Fruit fly (Drosophila melanogaster) whole organism, embryonic: ENCODE data around the gene CG5196.

Source experiments
- Adf1 ChIP-seq: fragments of 200-800 bp; sonication (Bioruptor generic); IDR thresholded peaks from 2 replicates; pipeline ENCODE4 v1.3.6; 2022; ENCODE audit warnings: missing biosample characterization, missing genetic modification characterization
- Bteb2 ChIP-seq: fragments of 200-800 bp; sonication (Bioruptor generic); optimal IDR thresholded peaks from 2 replicates; lab custom pipeline; 2016; ENCODE audit warnings: missing biosample characterization, missing genetic modification characterization
- CG10321 ChIP-seq: fragments of 200-800 bp; sonication (Bioruptor generic); IDR thresholded peaks from 2 replicates; pipeline ENCODE4 v1.3.6; 2022; ENCODE audit warnings: missing biosample characterization, missing genetic modification characterization
- CG10543 ChIP-seq: fragments of 200-800 bp; sonication (Bioruptor generic); optimal IDR thresholded peaks from 3 replicates; lab custom pipeline; 2017; ENCODE audit warnings: missing biosample characterization, mild to moderate bottlenecking, missing genetic modification characterization, moderate library complexity
- CG10654 ChIP-seq: fragments of 200-800 bp; sonication (Bioruptor generic); optimal IDR thresholded peaks from 2 replicates; lab custom pipeline; 2016; ENCODE audit warnings: missing biosample characterization, missing genetic modification characterization
- CG11085 ChIP-seq: fragments of 200-800 bp; sonication (Bioruptor generic); IDR thresholded peaks from 2 replicates; pipeline ENCODE4 v1.3.6; 2022; ENCODE audit warnings: missing biosample characterization, missing genetic modification characterization
- CG12769 ChIP-seq: fragments of 200-800 bp; sonication (Bioruptor generic); optimal IDR thresholded peaks from 2 replicates; lab custom pipeline; 2019; ENCODE audit warnings: missing biosample characterization, mild to moderate bottlenecking, missing genetic modification characterization, moderate library complexity
- CG13287 ChIP-seq: fragments of 200-800 bp; sonication (Bioruptor generic); IDR thresholded peaks from 2 replicates; pipeline ENCODE4 v1.3.6; 2022; ENCODE audit warnings: missing biosample characterization, missing genetic modification characterization; ENCODE audit not compliant: partially characterized antibody
- CG13296 ChIP-seq: fragments of 200-800 bp; sonication (Bioruptor generic); optimal IDR thresholded peaks from 3 replicates; lab custom pipeline; 2018; ENCODE audit warnings: missing biosample characterization, mild to moderate bottlenecking, missing genetic modification characterization
- CG14710 ChIP-seq: fragments of 200-800 bp; sonication (Bioruptor generic); optimal IDR thresholded peaks from 3 replicates; lab custom pipeline; 2019; ENCODE audit warnings: missing biosample characterization, mild to moderate bottlenecking, missing genetic modification characterization, moderate library complexity
- CG1529 ChIP-seq: fragments of 200-800 bp; sonication (Bioruptor generic); optimal IDR thresholded peaks from 3 replicates; lab custom pipeline; 2018; ENCODE audit warnings: missing biosample characterization, missing genetic modification characterization
- CG17385 ChIP-seq: fragments of 200-800 bp; sonication (Bioruptor generic); optimal IDR thresholded peaks from 3 replicates; lab custom pipeline; 2018; ENCODE audit warnings: missing biosample characterization, mild to moderate bottlenecking, missing genetic modification characterization
- CG1792 ChIP-seq: fragments of 200-800 bp; sonication (Bioruptor generic); optimal IDR thresholded peaks from 2 replicates; lab custom pipeline; 2016; ENCODE audit warnings: missing biosample characterization, missing genetic modification characterization
- CG30403 ChIP-seq: fragments of 200-800 bp; sonication (Bioruptor generic); optimal IDR thresholded peaks from 3 replicates; lab custom pipeline; 2016; ENCODE audit warnings: missing biosample characterization, missing genetic modification characterization
- CG3065 ChIP-seq: fragments of 200-800 bp; sonication (Bioruptor generic); optimal IDR thresholded peaks from 2 replicates; lab custom pipeline; 2016; ENCODE audit warnings: missing biosample characterization, missing genetic modification characterization
- CG3838 ChIP-seq: fragments of 200-800 bp; sonication (Bioruptor generic); optimal IDR thresholded peaks from 3 replicates; lab custom pipeline; 2016; ENCODE audit warnings: missing biosample characterization, missing genetic modification characterization
- CG4360 ChIP-seq: fragments of 200-800 bp; sonication (Bioruptor generic); IDR thresholded peaks from 2 replicates; pipeline ENCODE4 v1.3.6; 2022; ENCODE audit warnings: missing biosample characterization, missing genetic modification characterization
- CG7928 ChIP-seq: fragments of 200-800 bp; sonication (Bioruptor generic); optimal IDR thresholded peaks from 2 replicates; lab custom pipeline; 2017; ENCODE audit warnings: missing biosample characterization, mild to moderate bottlenecking, missing genetic modification characterization
- CG7987 ChIP-seq: fragments of 200-800 bp; sonication (Bioruptor generic); optimal IDR thresholded peaks from 2 replicates; lab custom pipeline; 2018; ENCODE audit warnings: missing biosample characterization, mild to moderate bottlenecking, missing genetic modification characterization, moderate library complexity
- Dll ChIP-seq: fragments of 200-800 bp; sonication (Bioruptor generic); IDR thresholded peaks from 4 replicates; pipeline ENCODE4 v1.3.6; 2022; ENCODE audit warnings: missing biosample characterization, missing genetic modification characterization; ENCODE audit not compliant: partially characterized antibody
- HLH4C ChIP-seq: fragments of 200-800 bp; sonication (Bioruptor generic); IDR thresholded peaks from 3 replicates; pipeline ENCODE4 v1.3.6; 2022; ENCODE audit warnings: missing biosample characterization, missing genetic modification characterization; ENCODE audit not compliant: partially characterized antibody
- Hand ChIP-seq: fragments of 200-800 bp; sonication (Bioruptor generic); optimal IDR thresholded peaks from 2 replicates; lab custom pipeline; 2017; ENCODE audit warnings: mild to moderate bottlenecking, missing biosample characterization, missing genetic modification reagents, missing genetic modification characterization
- Lhr ChIP-seq: fragments of 200-800 bp; sonication (Bioruptor generic); optimal IDR thresholded peaks from 3 replicates; lab custom pipeline; 2017; ENCODE audit warnings: mild to moderate bottlenecking, missing biosample characterization, missing genetic modification reagents, missing genetic modification characterization
- MTF-1 ChIP-seq: fragments of 200-800 bp; sonication (Bioruptor generic); optimal IDR thresholded peaks from 2 replicates; lab custom pipeline; 2018; ENCODE audit warnings: missing biosample characterization, mild to moderate bottlenecking, missing genetic modification characterization, borderline replicate concordance
- Meics ChIP-seq: fragments of 200-800 bp; sonication (Bioruptor generic); optimal IDR thresholded peaks from 2 replicates; lab custom pipeline; 2017; ENCODE audit warnings: missing biosample characterization, mild to moderate bottlenecking, missing genetic modification characterization
- NfI ChIP-seq: fragments of 200-800 bp; sonication (Bioruptor generic); optimal IDR thresholded peaks from 3 replicates; lab custom pipeline; 2018; ENCODE audit warnings: missing biosample characterization, mild to moderate bottlenecking, missing genetic modification characterization, moderate library complexity
- Optix ChIP-seq: fragments of 200-800 bp; sonication (Bioruptor generic); IDR thresholded peaks from 3 replicates; pipeline ENCODE4 v1.3.6; 2022; ENCODE audit warnings: missing biosample characterization, missing genetic modification characterization
- Sin3A ChIP-seq: fragments of >200 bp; optimal IDR thresholded peaks from 2 replicates; lab custom pipeline; 2018
- Sox100B ChIP-seq: fragments of 200-800 bp; sonication (Bioruptor generic); optimal IDR thresholded peaks from 3 replicates; lab custom pipeline; 2018; ENCODE audit warnings: missing biosample characterization, mild to moderate bottlenecking, missing genetic modification characterization
- Spps ChIP-seq: fragments of 200-800 bp; sonication (Bioruptor generic); optimal IDR thresholded peaks from 2 replicates; lab custom pipeline; 2018; ENCODE audit warnings: missing biosample characterization, mild to moderate bottlenecking, missing genetic modification characterization
- YL-1 ChIP-seq: fragments of 200-800 bp; sonication (Bioruptor generic); optimal IDR thresholded peaks from 3 replicates; lab custom pipeline; 2017; ENCODE audit warnings: missing biosample characterization, mild to moderate bottlenecking, missing genetic modification characterization
- amos ChIP-seq: fragments of 200-800 bp; sonication (Bioruptor generic); IDR thresholded peaks from 2 replicates; pipeline ENCODE4 v1.3.6; 2022; ENCODE audit warnings: missing biosample characterization, missing genetic modification characterization; ENCODE audit not compliant: partially characterized antibody
- aop ChIP-seq: fragments of 200-800 bp; sonication (Bioruptor generic); IDR thresholded peaks from 2 replicates; pipeline ENCODE4 v1.3.6; 2022; ENCODE audit warnings: missing biosample characterization, missing genetic modification characterization
- bigmax ChIP-seq: fragments of 200-800 bp; sonication (Bioruptor generic); optimal IDR thresholded peaks from 2 replicates; lab custom pipeline; 2018; ENCODE audit warnings: missing biosample characterization, mild to moderate bottlenecking, missing genetic modification characterization
- chinmo ChIP-seq: fragments of 200-800 bp; sonication (Bioruptor generic); IDR thresholded peaks from 4 replicates; pipeline ENCODE4 v1.3.6; 2022; ENCODE audit warnings: missing biosample characterization, missing genetic modification characterization; ENCODE audit not compliant: partially characterized antibody
- ems ChIP-seq: fragments of 200-800 bp; sonication (Bioruptor generic); optimal IDR thresholded peaks from 3 replicates; lab custom pipeline; 2016; ENCODE audit warnings: missing biosample characterization, missing genetic modification characterization
- en ChIP-seq: fragments of 200-800 bp; sonication (Bioruptor generic); optimal IDR thresholded peaks from 2 replicates; lab custom pipeline; 2016; ENCODE audit warnings: missing biosample characterization, missing genetic modification characterization
- ewg ChIP-seq: fragments of 200-800 bp; sonication (Bioruptor generic); optimal IDR thresholded peaks from 3 replicates; lab custom pipeline; 2017; ENCODE audit warnings: mild to moderate bottlenecking, missing biosample characterization, missing genetic modification reagents, missing genetic modification characterization
- exex ChIP-seq: fragments of 200-800 bp; sonication (Bioruptor generic); optimal IDR thresholded peaks from 4 replicates; lab custom pipeline; 2018; ENCODE audit warnings: missing biosample characterization, mild to moderate bottlenecking, missing genetic modification characterization, moderate library complexity
- fd102C ChIP-seq: fragments of 200-800 bp; sonication (Bioruptor generic); optimal IDR thresholded peaks from 2 replicates; lab custom pipeline; 2018; ENCODE audit warnings: missing biosample characterization, mild to moderate bottlenecking, missing genetic modification characterization, moderate library complexity
- inv ChIP-seq: fragments of 200-800 bp; sonication (Bioruptor generic); IDR thresholded peaks from 2 replicates; pipeline ENCODE4 v1.3.6; 2022; ENCODE audit warnings: missing biosample characterization, missing genetic modification characterization; ENCODE audit not compliant: partially characterized antibody
- lab ChIP-seq: fragments of 200-800 bp; sonication (Bioruptor generic); optimal IDR thresholded peaks from 3 replicates; lab custom pipeline; 2017; ENCODE audit warnings: missing biosample characterization, missing genetic modification characterization, mild to moderate bottlenecking, moderate library complexity, missing genetic modification reagents
- luna ChIP-seq: fragments of 200-800 bp; sonication (Bioruptor generic); optimal IDR thresholded peaks from 2 replicates; lab custom pipeline; 2016; ENCODE audit warnings: missing biosample characterization, missing genetic modification characterization
- pho ChIP-seq: fragments of 200-800 bp; sonication (Bioruptor generic); optimal IDR thresholded peaks from 2 replicates; lab custom pipeline; 2016; ENCODE audit warnings: missing biosample characterization, missing genetic modification characterization
- rib ChIP-seq: fragments of 200-800 bp; sonication (Bioruptor generic); IDR thresholded peaks from 2 replicates; pipeline ENCODE4 v1.3.6; 2022; ENCODE audit warnings: missing biosample characterization, missing genetic modification characterization
- tna ChIP-seq: fragments of 200-800 bp; sonication (Bioruptor generic); IDR thresholded peaks from 2 replicates; pipeline ENCODE4 v1.3.6; 2022; ENCODE audit warnings: missing biosample characterization, missing genetic modification characterization; ENCODE audit not compliant: partially characterized antibody
- ttk ChIP-seq: fragments of 200-800 bp; sonication (Bioruptor generic); IDR thresholded peaks from 2 replicates; pipeline ENCODE4 v2.1.2; 2022; ENCODE audit warnings: missing biosample characterization, missing genetic modification characterization
- unc-4 ChIP-seq: fragments of 200-800 bp; sonication (Bioruptor generic); IDR thresholded peaks from 2 replicates; pipeline ENCODE4 v1.3.6; 2022; ENCODE audit warnings: missing biosample characterization, missing genetic modification characterization; ENCODE audit not compliant: partially characterized antibody
- zen2 ChIP-seq: fragments of 200-800 bp; sonication (Bioruptor generic); IDR thresholded peaks from 3 replicates; pipeline ENCODE4 v1.3.6; 2022; ENCODE audit warnings: missing biosample characterization, missing genetic modification characterization; ENCODE audit not compliant: partially characterized antibody
- zfh1 ChIP-seq: fragments of 200-800 bp; sonication (Bioruptor generic); IDR thresholded peaks from 3 replicates; pipeline ENCODE4 v1.3.6; 2022; ENCODE audit warnings: missing biosample characterization, missing genetic modification characterization

The CG5196 gene

DNA sequence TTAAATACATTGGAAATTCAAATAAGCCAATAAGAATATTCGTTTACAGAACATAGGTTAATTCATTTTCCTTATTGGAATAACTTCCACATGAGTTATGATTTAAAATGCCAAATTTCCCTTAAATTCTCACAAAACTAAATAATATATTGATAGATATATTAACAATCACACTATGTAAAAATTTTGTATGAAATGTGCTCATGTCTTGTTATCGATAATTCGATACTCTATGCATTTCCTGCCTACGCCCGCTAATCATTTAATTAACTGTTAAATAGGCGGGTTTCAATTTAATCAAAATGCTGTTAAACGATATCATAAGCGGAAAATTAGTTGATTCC is 18.2 kb downstream of the CG5196 start, which contains the start of gene NANS (continued):
- TF ChIP-seq CG1529 (GFP tag; lab: Kevin White, UChicago), result no peak
- no peak for TF ChIP-seq CG30403 (GFP tag; lab: Kevin White, UChicago)
- TF ChIP-seq exex (tag; lab: Kevin White, UChicago), result no peak
- TF ChIP-seq bigmax, result no peak
- no peak for TF ChIP-seq Spps (tag; lab: Kevin White, UChicago)
- no peak for TF ChIP-seq CG4360 (GFP tag; lab: Robert Waterston, UW)
- no peak for TF ChIP-seq zen2 (GFP tag; lab: Robert Waterston, UW)
- TF ChIP-seq CG11085 (GFP tag; lab: Robert Waterston, UW), result no peak
- no peak for TF ChIP-seq CG1792 (GFP tag; lab: Kevin White, UChicago)
- TF ChIP-seq HLH4C (GFP tag; lab: Robert Waterston, UW), result peak; percentile 41; the same call in 1 of the 3 replicates
- TF ChIP-seq CG13287 (GFP tag; lab: Robert Waterston, UW), result peak; percentile 18; the same call in 1 of the 2 replicates
- no peak for TF ChIP-seq pho
- TF ChIP-seq CG10321 (GFP tag; lab: Robert Waterston, UW), result no peak
- TF ChIP-seq ttk (GFP tag; lab: Robert Waterston, UW), result no peak
- no peak for TF ChIP-seq fd102C
- TF ChIP-seq ems (GFP tag; lab: Kevin White, UChicago), result no peak
- TF ChIP-seq lab (GFP tag; lab: Kevin White, UChicago), result no peak
- no peak for TF ChIP-seq aop (GFP tag; lab: Robert Waterston, UW)
- TF ChIP-seq Sin3A (lab: Kevin White, UChicago), result no peak
- TF ChIP-seq Dll (GFP tag; lab: Robert Waterston, UW), result peak; percentile 44; the same call in 1 of the 4 replicates
- no peak for TF ChIP-seq CG3838 (GFP tag; lab: Kevin White, UChicago)
- no peak for TF ChIP-seq Hand (GFP tag; lab: Kevin White, UChicago)
- TF ChIP-seq luna, result no peak
- TF ChIP-seq zfh1 (GFP tag; lab: Robert Waterston, UW), result no peak
- no peak for TF ChIP-seq YL-1
- peak; percentile 8 for TF ChIP-seq NfI
- TF ChIP-seq unc-4, result 0 out of 2 replicates have a peak, but pooled peaks have one; percentile 27
- no peak for TF ChIP-seq Bteb2 (GFP tag; lab: Kevin White, UChicago)
- TF ChIP-seq MTF-1 (GFP tag; lab: Kevin White, UChicago), result no peak
- no peak for TF ChIP-seq amos (GFP tag; lab: Robert Waterston, UW)
- no peak for TF ChIP-seq Optix
- no peak for TF ChIP-seq en (GFP tag; lab: Kevin White, UChicago)
- TF ChIP-seq Lhr (GFP tag; lab: Kevin White, UChicago), result no peak
- TF ChIP-seq ewg, result no peak
- 0 out of 2 replicates have a peak, but pooled peaks have one; percentile 31 for TF ChIP-seq tna (GFP tag; lab: Robert Waterston, UW)
- no peak for TF ChIP-seq CG10543
- peak; percentile 5 for TF ChIP-seq CG13296 (GFP tag; lab: Kevin White, UChicago)
- peak; percentile 5 for TF ChIP-seq CG14710
- no peak for TF ChIP-seq CG3065
- TF ChIP-seq CG17385 (GFP tag; lab: Kevin White, UChicago), result peak; percentile 21
- TF ChIP-seq Sox100B (GFP tag; lab: Kevin White, UChicago), result no peak
- TF ChIP-seq CG7987 (GFP tag; lab: Kevin White, UChicago), result no peak
- no peak for TF ChIP-seq Adf1 (GFP tag; lab: Robert Waterston, UW)
- 0 out of 4 replicates have a peak, but pooled peaks have one; percentile 64 for TF ChIP-seq chinmo (GFP tag; lab: Robert Waterston, UW)
- no peak for TF ChIP-seq Meics
- TF ChIP-seq CG7928, result no peak
- TF ChIP-seq CG10654 (GFP tag; lab: Kevin White, UChicago), result no peak
- TF ChIP-seq inv (GFP tag; lab: Robert Waterston, UW), result 0 out of 2 replicates have a peak, but pooled peaks have one; percentile 4
- TF ChIP-seq rib (GFP tag; lab: Robert Waterston, UW), result no peak
- TF ChIP-seq CG12769 (tag; lab: Kevin White, UChicago), result no peak
